Fruit fly (Drosophila melanogaster) whole organism, embryonic: Measurements from ENCODE around the gene PAN3.

Experiments used
- Asciz ChIP-seq: fragments of 200-800 bp; sonication (Bioruptor generic); optimal IDR thresholded peaks from 2 replicates; lab custom pipeline; 2017; ENCODE audit warnings: missing biosample characterization, mild to moderate bottlenecking, missing genetic modification characterization, missing genetic modification reagents
- C15 ChIP-seq: fragments of 200-800 bp; sonication (Bioruptor generic); IDR thresholded peaks from 3 replicates; pipeline ENCODE4 v1.3.6; 2022; ENCODE audit warnings: missing biosample characterization, missing genetic modification characterization
- CG10209 ChIP-seq: fragments of 200-800 bp; sonication (Bioruptor generic); optimal IDR thresholded peaks from 3 replicates; lab custom pipeline; 2017; ENCODE audit warnings: missing biosample characterization, mild to moderate bottlenecking, missing genetic modification characterization, missing genetic modification reagents
- CG10267 ChIP-seq: fragments of 200-800 bp; sonication (Bioruptor generic); optimal IDR thresholded peaks from 2 replicates; lab custom pipeline; 2018; ENCODE audit warnings: missing biosample characterization, mild to moderate bottlenecking, missing genetic modification characterization, moderate library complexity
- CG10274 ChIP-seq: fragments of 200-800 bp; sonication (Bioruptor generic); optimal IDR thresholded peaks from 3 replicates; lab custom pipeline; 2017; ENCODE audit warnings: missing biosample characterization, mild to moderate bottlenecking, missing genetic modification characterization
- CG11093 ChIP-seq: fragments of 200-800 bp; sonication (Bioruptor generic); IDR thresholded peaks from 3 replicates; pipeline ENCODE4 v1.3.6; 2022; ENCODE audit warnings: missing biosample characterization, missing genetic modification characterization
- CG1832 ChIP-seq: fragments of 200-800 bp; sonication (Bioruptor generic); optimal IDR thresholded peaks from 2 replicates; lab custom pipeline; 2017; ENCODE audit warnings: missing biosample characterization, mild to moderate bottlenecking, missing genetic modification characterization, inconsistent platforms
- CG31388 ChIP-seq: fragments of 200-800 bp; sonication (Bioruptor generic); optimal IDR thresholded peaks from 2 replicates; lab custom pipeline; 2016; ENCODE audit warnings: missing biosample characterization, missing genetic modification characterization
- CG33557 ChIP-seq: fragments of 200-800 bp; sonication (Bioruptor generic); optimal IDR thresholded peaks from 2 replicates; lab custom pipeline; 2019; ENCODE audit warnings: missing biosample characterization, mild to moderate bottlenecking, missing genetic modification characterization, moderate library complexity
- CG34224 ChIP-seq: fragments of 200-800 bp; sonication (Bioruptor generic); IDR thresholded peaks from 3 replicates; pipeline ENCODE4 v1.3.6; 2022; ENCODE audit warnings: missing biosample characterization, missing genetic modification characterization; ENCODE audit not compliant: partially characterized antibody
- CG34376 ChIP-seq: fragments of 200-800 bp; sonication (Bioruptor generic); optimal IDR thresholded peaks from 2 replicates; lab custom pipeline; 2018; ENCODE audit warnings: missing biosample characterization, mild to moderate bottlenecking, missing genetic modification characterization
- CG3995 ChIP-seq: fragments of 200-800 bp; sonication (Bioruptor generic); optimal IDR thresholded peaks from 3 replicates; lab custom pipeline; 2016; ENCODE audit warnings: missing biosample characterization, missing genetic modification characterization
- CG4424 ChIP-seq: fragments of 200-800 bp; sonication (Bioruptor generic); optimal IDR thresholded peaks from 3 replicates; lab custom pipeline; 2016; ENCODE audit warnings: missing biosample characterization, missing genetic modification characterization
- CG7786 ChIP-seq: fragments of 200-800 bp; sonication (Bioruptor generic); optimal IDR thresholded peaks from 2 replicates; lab custom pipeline; 2016; ENCODE audit warnings: missing biosample characterization, missing genetic modification characterization
- CG7928 ChIP-seq: fragments of 200-800 bp; sonication (Bioruptor generic); optimal IDR thresholded peaks from 2 replicates; lab custom pipeline; 2017; ENCODE audit warnings: missing biosample characterization, mild to moderate bottlenecking, missing genetic modification characterization
- CTCF ChIP-seq: fragments of 200-800 bp; sonication (Bioruptor generic); optimal IDR thresholded peaks from 2 replicates; lab custom pipeline; 2017; ENCODE audit warnings: missing biosample characterization, mild to moderate bottlenecking, missing genetic modification characterization, moderate library complexity
- Camta ChIP-seq: fragments of 200-800 bp; sonication (Bioruptor generic); optimal IDR thresholded peaks from 2 replicates; lab custom pipeline; 2016; ENCODE audit warnings: missing biosample characterization, missing genetic modification characterization
- Chrac-16 ChIP-seq: fragments of 200-800 bp; sonication (Bioruptor generic); optimal IDR thresholded peaks from 3 replicates; lab custom pipeline; 2016; ENCODE audit warnings: missing biosample characterization, missing genetic modification characterization
- CkIIα-i1 ChIP-seq: fragments of 200-800 bp; sonication (Bioruptor generic); IDR thresholded peaks from 2 replicates; pipeline ENCODE4 v1.3.6; 2022; ENCODE audit warnings: missing biosample characterization, missing genetic modification characterization
- Dad ChIP-seq: fragments of 200-800 bp; sonication (Bioruptor generic); optimal IDR thresholded peaks from 3 replicates; lab custom pipeline; 2016; ENCODE audit warnings: missing biosample characterization, missing genetic modification characterization
- Dll ChIP-seq: fragments of 200-800 bp; sonication (Bioruptor generic); IDR thresholded peaks from 4 replicates; pipeline ENCODE4 v1.3.6; 2022; ENCODE audit warnings: missing biosample characterization, missing genetic modification characterization; ENCODE audit not compliant: partially characterized antibody
- E2f1 ChIP-seq: fragments of 200-800 bp; sonication (Bioruptor generic); IDR thresholded peaks from 2 replicates; pipeline ENCODE4 v1.3.6; 2022; ENCODE audit warnings: missing biosample characterization, missing genetic modification characterization
- Hmr ChIP-seq: fragments of 200-800 bp; sonication (Bioruptor generic); optimal IDR thresholded peaks from 3 replicates; lab custom pipeline; 2017; ENCODE audit warnings: mild to moderate bottlenecking, missing biosample characterization, missing genetic modification reagents, missing genetic modification characterization
- Jarid2 ChIP-seq: fragments of 200-800 bp; sonication (Bioruptor generic); optimal IDR thresholded peaks from 3 replicates; lab custom pipeline; 2017; ENCODE audit warnings: mild to moderate bottlenecking, missing biosample characterization, missing genetic modification reagents, missing genetic modification characterization
- Kr ChIP-seq: fragments of 200-800 bp; sonication (Bioruptor generic); optimal IDR thresholded peaks from 2 replicates; lab custom pipeline; 2017; ENCODE audit warnings: missing biosample characterization, mild to moderate bottlenecking, missing genetic modification characterization
- Lim3 ChIP-seq: fragments of 200-800 bp; sonication (Bioruptor generic); IDR thresholded peaks from 2 replicates; pipeline ENCODE4 v1.3.6; 2022; ENCODE audit warnings: missing biosample characterization, missing genetic modification characterization
- Lpt ChIP-seq: fragments of >200 bp; optimal IDR thresholded peaks from 2 replicates; lab custom pipeline; 2018; ENCODE audit warnings: missing biosample characterization, missing genetic modification characterization
- MBD-R2 ChIP-seq: fragments of 200-800 bp; sonication (Bioruptor generic); IDR thresholded peaks from 2 replicates; pipeline ENCODE4 v1.3.6; 2022; ENCODE audit warnings: missing biosample characterization, missing genetic modification characterization
- Myb ChIP-seq: fragments of 200-800 bp; sonication (Bioruptor generic); optimal IDR thresholded peaks from 2 replicates; lab custom pipeline; 2016; ENCODE audit warnings: missing biosample characterization, missing genetic modification characterization
- Oli ChIP-seq: fragments of 200-800 bp; sonication (Bioruptor generic); optimal IDR thresholded peaks from 2 replicates; lab custom pipeline; 2018; ENCODE audit warnings: missing biosample characterization, mild to moderate bottlenecking, missing genetic modification characterization, moderate library complexity
- Opbp ChIP-seq: fragments of 200-800 bp; sonication (Bioruptor generic); IDR thresholded peaks from 3 replicates; pipeline ENCODE4 v1.3.6; 2022; ENCODE audit warnings: missing biosample characterization, missing genetic modification characterization; ENCODE audit not compliant: partially characterized antibody
- Sox102F ChIP-seq: fragments of 200-800 bp; sonication (Bioruptor generic); optimal IDR thresholded peaks from 2 replicates; lab custom pipeline; 2018; ENCODE audit warnings: missing biosample characterization, mild to moderate bottlenecking, missing genetic modification characterization, moderate library complexity
- Sry-β ChIP-seq: fragments of 200-800 bp; sonication (Bioruptor generic); optimal IDR thresholded peaks from 2 replicates; lab custom pipeline; 2018; ENCODE audit warnings: missing biosample characterization, mild to moderate bottlenecking, missing genetic modification characterization, moderate library complexity
- ab ChIP-seq: fragments of 200-800 bp; sonication (Bioruptor generic); optimal IDR thresholded peaks from 2 replicates; lab custom pipeline; 2016; ENCODE audit warnings: missing biosample characterization, missing genetic modification characterization
- az2 ChIP-seq: fragments of 200-800 bp; sonication (Bioruptor generic); optimal IDR thresholded peaks from 3 replicates; lab custom pipeline; 2016; ENCODE audit warnings: missing biosample characterization, missing genetic modification characterization
- br ChIP-seq: fragments of >200 bp; optimal IDR thresholded peaks from 2 replicates; lab custom pipeline; 2017
- btn ChIP-seq: fragments of 200-800 bp; sonication (Bioruptor generic); optimal IDR thresholded peaks from 2 replicates; lab custom pipeline; 2016; ENCODE audit warnings: missing biosample characterization, missing genetic modification characterization
- dan ChIP-seq: fragments of 200-800 bp; sonication (Bioruptor generic); IDR thresholded peaks from 2 replicates; pipeline ENCODE4 v1.3.6; 2022; ENCODE audit warnings: missing biosample characterization, missing genetic modification characterization
- dimm ChIP-seq: fragments of 200-800 bp; sonication (Bioruptor generic); IDR thresholded peaks from 2 replicates; pipeline ENCODE4 v1.3.6; 2022; ENCODE audit warnings: missing biosample characterization, missing genetic modification characterization
- eyg ChIP-seq: fragments of 200-800 bp; sonication (Bioruptor generic); optimal IDR thresholded peaks from 3 replicates; lab custom pipeline; 2016; ENCODE audit warnings: missing biosample characterization, missing genetic modification characterization
- fd102C ChIP-seq: fragments of 200-800 bp; sonication (Bioruptor generic); optimal IDR thresholded peaks from 2 replicates; lab custom pipeline; 2018; ENCODE audit warnings: missing biosample characterization, mild to moderate bottlenecking, missing genetic modification characterization, moderate library complexity
- lola ChIP-seq, 3 experiments: fragments of >200 bp in 2 of 3; fragments of 200-800 bp in 1 of 3; sonication (Bioruptor generic) in 1 of 3; optimal IDR thresholded peaks; 2 replicates each; lab custom pipeline; 2017 to 2019; ENCODE audit warnings: missing biosample characterization in 3 of 3, missing genetic modification characterization in 3 of 3, mild to moderate bottlenecking in 1 of 3, moderate library complexity in 1 of 3
- nom ChIP-seq: fragments of 200-800 bp; sonication (Bioruptor generic); optimal IDR thresholded peaks from 2 replicates; lab custom pipeline; 2017; ENCODE audit warnings: missing biosample characterization, missing genetic modification characterization, mild to moderate bottlenecking, moderate library complexity, missing genetic modification reagents
- phol ChIP-seq: fragments of 200-800 bp; sonication (Bioruptor generic); optimal IDR thresholded peaks from 3 replicates; lab custom pipeline; 2018; ENCODE audit warnings: missing biosample characterization, mild to moderate bottlenecking, missing genetic modification characterization, moderate library complexity
- rib ChIP-seq: fragments of 200-800 bp; sonication (Bioruptor generic); IDR thresholded peaks from 2 replicates; pipeline ENCODE4 v1.3.6; 2022; ENCODE audit warnings: missing biosample characterization, missing genetic modification characterization
- sqz ChIP-seq: fragments of 200-800 bp; sonication (Bioruptor generic); optimal IDR thresholded peaks from 3 replicates; lab custom pipeline; 2018; ENCODE audit warnings: missing biosample characterization, mild to moderate bottlenecking, missing genetic modification characterization
- tup ChIP-seq: fragments of 200-800 bp; sonication (Bioruptor generic); optimal IDR thresholded peaks from 2 replicates; lab custom pipeline; 2016; ENCODE audit warnings: missing biosample characterization, mild to moderate bottlenecking, missing genetic modification characterization, moderate library complexity
- vfl ChIP-seq: fragments of 200-800 bp; sonication (Bioruptor generic); optimal IDR thresholded peaks from 2 replicates; lab custom pipeline; 2016; ENCODE audit warnings: missing biosample characterization, missing genetic modification characterization
- wdn ChIP-seq: fragments of 200-800 bp; sonication (Bioruptor generic); IDR thresholded peaks from 2 replicates; pipeline ENCODE4 v1.3.6; 2022; ENCODE audit warnings: missing biosample characterization, missing genetic modification characterization

PAN3 gene

dm6 chr3L:3060054-3060979, 10.6 kb upstream of the PAN3 start (continued):
- peak; percentile 87 for TF ChIP-seq Jarid2 (GFP tag; lab: Kevin White, UChicago)
- TF ChIP-seq Kr (GFP tag; lab: Kevin White, UChicago), result peak; percentile 49
- peak; percentile 97 for TF ChIP-seq CG31388 (GFP tag; lab: Kevin White, UChicago)
- peak; percentile 98 for TF ChIP-seq CG4424 (GFP tag; lab: Kevin White, UChicago)
- peak; percentile 58 for TF ChIP-seq CG1832 (GFP tag; lab: Kevin White, UChicago)
- peak; percentile 99 for TF ChIP-seq MBD-R2 (GFP tag; lab: Robert Waterston, UW)
- peak; percentile 65 for TF ChIP-seq CTCF (GFP tag; lab: Kevin White, UChicago)
- TF ChIP-seq nom, result peak; percentile 93
- TF ChIP-seq eyg (GFP tag; lab: Kevin White, UChicago), result peak; percentile 98
- TF ChIP-seq Lpt, result peak; percentile 12
- TF ChIP-seq az2 (GFP tag; lab: Kevin White, UChicago), result peak; percentile 99
- peak; percentile 98 for TF ChIP-seq Camta (GFP tag; lab: Kevin White, UChicago)
- TF ChIP-seq CG7928, result peak; percentile 81
- peak; percentile 99 for TF ChIP-seq ab
- peak; percentile 99 for TF ChIP-seq rib
- TF ChIP-seq CG33557 (GFP tag; lab: Kevin White, UChicago), result peak; percentile 82
- peak; percentile 98 for TF ChIP-seq tup (GFP tag; lab: Kevin White, UChicago)
- peak; percentile 86 for TF ChIP-seq sqz (GFP tag; lab: Kevin White, UChicago)
- TF ChIP-seq E2f1 (GFP tag; lab: Robert Waterston, UW), result peak; percentile 99
- peak; percentile 97 for TF ChIP-seq btn (GFP tag; lab: Kevin White, UChicago)
- peak; percentile 98 for TF ChIP-seq CkIIα-i1 (GFP tag; lab: Robert Waterston, UW)
- peak; percentile 98 for TF ChIP-seq dan (GFP tag; lab: Robert Waterston, UW)
- TF ChIP-seq Dad, result peak; percentile 99
- TF ChIP-seq wdn (GFP tag; lab: Robert Waterston, UW), result peak; percentile 99
- TF ChIP-seq Asciz (GFP tag; lab: Kevin White, UChicago), result peak; percentile 97
- peak; percentile 46 for TF ChIP-seq Sry-β (GFP tag; lab: Kevin White, UChicago)
- TF ChIP-seq C15 (GFP tag; lab: Robert Waterston, UW), result peak; percentile 98
- TF ChIP-seq CG3995, result peak; percentile 86
- peak; percentile 98 for TF ChIP-seq dimm (GFP tag; lab: Robert Waterston, UW)
- peak; percentile 99 for TF ChIP-seq CG11093
- peak; percentile 95 for TF ChIP-seq CG10274 (GFP tag; lab: Kevin White, UChicago)
- TF ChIP-seq Sox102F (GFP tag; lab: Kevin White, UChicago), result peak; percentile 99
- 0 out of 3 replicates have a peak, but pooled peaks have one; percentile 12 for TF ChIP-seq CG34224
- TF ChIP-seq lola (GFP tag; optimal IDR thresholded peaks at IDR 0.05; lab: Kevin White, UChicago), result peak in 1 of 3 experiments; percentile 93
- peak; percentile 83 for TF ChIP-seq fd102C
- peak; percentile 93 for TF ChIP-seq CG34376 (GFP tag; lab: Kevin White, UChicago)
- TF ChIP-seq Opbp (GFP tag; lab: Robert Waterston, UW), result no peak; the same call in 2 of the 3 replicates
- TF ChIP-seq Myb (GFP tag; lab: Kevin White, UChicago), result peak; percentile 93
- TF ChIP-seq br, result no peak
- TF ChIP-seq Oli, result peak; percentile 98
- peak; percentile 97 for TF ChIP-seq phol (tag; lab: Kevin White, UChicago)
- TF ChIP-seq CG7786, result peak; percentile 99
- TF ChIP-seq Dll, result 0 out of 4 replicates have a peak, but pooled peaks have one; percentile 38
- peak; percentile 99 for TF ChIP-seq Hmr
- TF ChIP-seq CG10209, result peak; percentile 99
- peak; percentile 99 for TF ChIP-seq Chrac-16 (GFP tag; lab: Kevin White, UChicago)
- peak; percentile 98 for TF ChIP-seq vfl (GFP tag; lab: Kevin White, UChicago)
- TF ChIP-seq CG10267 (tag; lab: Kevin White, UChicago), result peak; percentile 88
- TF ChIP-seq Lim3 (GFP tag; lab: Robert Waterston, UW), result peak; percentile 98
